Worm (Caenorhabditis elegans): ENCODE data around the gene F49C12.7.

F49C12.7 gene

ce11 chrIV:9333007-9333406 lies 20.3 kb upstream of the F49C12.7 start (continued):
- TF ChIP-seq sea-2 (GFP tag; IDR thresholded peaks at IDR 0.05) (no peak), C06A6.2 (GFP tag; conservative IDR thresholded peaks at IDR 0.05) (no peak), F23B12.7 (tag; optimal IDR thresholded peaks at IDR 0.05; ENCODE audit: insufficient read depth) (no peak), nhr-80 (tag; optimal IDR thresholded peaks at IDR 0.05) (peak; percentile 96)

ce11 chrIV:9330755-9331154 lies 18.0 kb upstream of the F49C12.7 start, which contains the start of gene nspg-7.1:
Gene nspg-7.1, minus strand, starts transcription at chrIV:9330855.
- no peak for TF ChIP-seq rec-8 (tag; optimal IDR thresholded peaks at IDR 0.05)
- no peak for TF ChIP-seq madf-3 (GFP tag; IDR thresholded peaks at IDR 0.05)
- no peak for TF ChIP-seq somi-1 (GFP tag; optimal IDR thresholded peaks at IDR 0.05)
- no peak for TF ChIP-seq fkh-3 (tag; optimal IDR thresholded peaks at IDR 0.05)
- no peak for TF ChIP-seq pbrm-1 (GFP tag; IDR thresholded peaks at IDR 0.05)
- no peak for TF ChIP-seq mes-4 (tag; optimal IDR thresholded peaks at IDR 0.05)
- no peak for TF ChIP-seq ccch-3 (GFP tag; optimal IDR thresholded peaks at IDR 0.05)
- no peak for TF ChIP-seq T07F8.4 (tag; optimal IDR thresholded peaks at IDR 0.05)
- no peak for TF ChIP-seq K11D2.4 (GFP tag; IDR thresholded peaks at IDR 0.05)
- no peak for TF ChIP-seq C06A6.2 (GFP tag; conservative IDR thresholded peaks at IDR 0.05)
- TF ChIP-seq mcd-1 (GFP tag; IDR thresholded peaks at IDR 0.05): no peak
- TF ChIP-seq tbp1 (GFP tag; optimal IDR thresholded peaks at IDR 0.05): no peak

DNA sequence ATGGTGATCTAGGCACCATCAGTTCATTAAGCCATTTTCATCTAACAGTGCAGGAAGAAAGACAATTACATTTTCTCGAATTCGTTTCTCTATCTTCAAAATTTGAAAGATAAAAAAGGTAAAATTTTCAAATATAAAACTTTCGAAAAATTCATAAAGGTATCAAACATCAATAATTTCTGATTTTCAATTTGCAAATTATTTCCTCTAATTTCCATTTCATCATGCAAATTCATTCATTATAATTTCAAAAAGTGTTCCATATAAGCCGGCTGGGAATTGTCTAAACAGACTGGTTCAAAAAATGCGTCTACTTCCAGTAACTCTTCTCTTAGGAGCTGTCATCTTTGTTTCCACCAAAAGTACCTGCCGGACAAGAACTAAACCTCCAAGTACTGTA lies 15.0 kb upstream of the F49C12.7 start, which contains the start of gene clec-183:
Gene clec-183, plus strand, starts transcription at position 301 of the 400 bp plus-strand sequence.
- TF ChIP-seq F52B5.7 (tag; optimal IDR thresholded peaks at IDR 0.05): no peak
- no peak for TF ChIP-seq lin-35 (GFP tag; optimal IDR thresholded peaks at IDR 0.05)
- TF ChIP-seq ccch-3 (GFP tag; optimal IDR thresholded peaks at IDR 0.05): no peak
- TF ChIP-seq ZK185.1 (tag; optimal IDR thresholded peaks at IDR 0.05; ENCODE audit: poor library complexity, severe bottlenecking): no peak
- no peak for TF ChIP-seq F37B4.10 (GFP tag; IDR thresholded peaks at IDR 0.05)
- no peak for TF ChIP-seq unc-130 (GFP tag; optimal IDR thresholded peaks at IDR 0.05)
- no peak for TF ChIP-seq snpc-3.4 (tag; optimal IDR thresholded peaks at IDR 0.05)
- no peak for TF ChIP-seq lin-26 (GFP tag; IDR thresholded peaks at IDR 0.05)
- TF ChIP-seq athp-1 (tag; optimal IDR thresholded peaks at IDR 0.05): no peak
- no peak for TF ChIP-seq atf-7 (tag; optimal IDR thresholded peaks at IDR 0.05)
- TF ChIP-seq attf-3 (GFP tag; conservative IDR thresholded peaks at IDR 0.05): no peak
- no peak for TF ChIP-seq hmg-20 (GFP tag; IDR thresholded peaks at IDR 0.05)
- no peak for TF ChIP-seq nfyb-1 (GFP tag; IDR thresholded peaks at IDR 0.05)
- no peak for TF ChIP-seq F23B12.7 (tag; optimal IDR thresholded peaks at IDR 0.05; ENCODE audit: insufficient read depth)

DNA sequence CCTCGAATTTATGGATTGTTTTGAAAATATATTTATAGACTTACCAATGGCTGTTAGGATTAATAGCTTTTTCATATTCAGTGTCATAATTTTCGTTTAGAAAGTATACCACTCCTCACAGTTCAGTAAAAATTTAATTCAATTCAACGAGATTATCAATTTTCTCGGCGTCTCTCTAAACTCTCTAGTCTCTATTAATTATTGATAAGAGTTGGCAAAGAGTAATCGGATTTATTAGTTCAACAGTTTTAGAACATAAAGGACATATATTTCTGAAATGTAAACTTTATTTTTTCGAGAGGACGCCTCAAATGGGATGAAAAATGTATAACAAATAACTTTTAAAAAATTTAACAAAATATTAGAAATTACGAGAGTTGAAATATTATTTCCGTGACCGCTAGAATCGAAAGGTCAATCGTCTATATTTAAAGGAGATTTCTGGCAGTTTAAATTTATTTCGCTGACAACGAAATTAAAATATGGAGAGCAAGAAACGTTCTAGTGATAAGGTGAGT lies 11.3 kb upstream of the F49C12.7 start, which contains the start of the genes nspg-11 and F49C12.15:
Gene nspg-11, minus strand, starts transcription at position 101 of the 518 bp plus-strand sequence.
Gene F49C12.15, plus strand, starts transcription at position 468 of the 518 bp plus-strand sequence.
- TF ChIP-seq snpc-3.4 (tag; optimal IDR thresholded peaks at IDR 0.05) (no peak), madf-3 (GFP tag; IDR thresholded peaks at IDR 0.05) (no peak), snpc-1.3 (tag; optimal IDR thresholded peaks at IDR 0.05; ENCODE audit: insufficient read depth) (no peak), ZK185.1 (tag; optimal IDR thresholded peaks at IDR 0.05; ENCODE audit: poor library complexity, severe bottlenecking) (no peak), F39B2.1 (GFP tag; IDR thresholded peaks at IDR 0.05) (no peak), unc-62 (GFP tag; optimal IDR thresholded peaks at IDR 0.05) (no peak), B0035.1 (tag; optimal IDR thresholded peaks at IDR 0.05) (no peak), fkh-3 (tag; optimal IDR thresholded peaks at IDR 0.05) (no peak), unc-130 (GFP tag; optimal IDR thresholded peaks at IDR 0.05) (no peak)
